Worm (Caenorhabditis elegans): ENCODE data around the gene idhg-1.

Gene idhg-1

DNA sequence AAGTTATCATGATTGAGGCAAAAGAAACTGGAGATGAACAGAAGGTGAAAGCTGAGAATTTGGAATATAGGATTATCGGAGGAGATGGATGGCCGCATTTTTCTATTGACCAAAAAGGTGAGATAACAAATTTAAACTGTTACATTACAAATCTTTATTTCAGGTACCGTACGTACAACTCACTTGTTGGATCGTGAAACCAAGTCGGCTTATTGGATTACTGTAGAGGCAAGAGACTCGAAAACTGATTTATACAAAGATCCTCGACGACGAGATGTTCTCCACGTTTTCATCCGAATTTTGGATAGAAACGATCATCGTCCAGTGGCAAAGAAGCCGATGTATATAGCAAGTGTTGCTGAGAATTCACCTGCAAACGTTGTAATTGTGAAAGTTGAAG lies 42.6 kb upstream of the idhg-1 start:
- no peak for TF ChIP-seq rcor-1 (GFP tag; IDR thresholded peaks at IDR 0.05)
- TF ChIP-seq nfya-1 (tag; optimal IDR thresholded peaks at IDR 0.05; ENCODE audit: borderline replicate concordance, insufficient read depth): no peak

ce11 chrIII:4530968-4531367 lies 37.6 kb upstream of the idhg-1 start:
- TF ChIP-seq B0336.3 (GFP tag; IDR thresholded peaks at IDR 0.05) (no peak), ceh-40 (GFP tag; IDR thresholded peaks at IDR 0.05) (no peak), gei-17 (GFP tag; optimal IDR thresholded peaks at IDR 0.05) (no peak), F57C9.4 (tag; optimal IDR thresholded peaks at IDR 0.05) (no peak), lin-54 (GFP tag; optimal IDR thresholded peaks at IDR 0.05) (no peak), sptf-2 (GFP tag; optimal IDR thresholded peaks at IDR 0.05) (no peak), madf-8 (GFP tag; conservative IDR thresholded peaks at IDR 0.05) (no peak), F23B12.7 (tag; optimal IDR thresholded peaks at IDR 0.05; ENCODE audit: insufficient read depth) (no peak), B0019.2 (GFP tag; conservative IDR thresholded peaks at IDR 0.05) (no peak), lsl-1 (GFP tag; optimal IDR thresholded peaks at IDR 0.05) (no peak), snpc-4 (GFP tag; optimal IDR thresholded peaks at IDR 0.05) (no peak), snpc-4 (tag; optimal IDR thresholded peaks at IDR 0.05) (no peak), atf-7 (tag; optimal IDR thresholded peaks at IDR 0.05) (no peak), lin-35 (GFP tag; optimal IDR thresholded peaks at IDR 0.05) (no peak), snpc-3.4 (tag; optimal IDR thresholded peaks at IDR 0.05) (no peak), aptf-3 (GFP tag; IDR thresholded peaks at IDR 0.05) (no peak)

DNA sequence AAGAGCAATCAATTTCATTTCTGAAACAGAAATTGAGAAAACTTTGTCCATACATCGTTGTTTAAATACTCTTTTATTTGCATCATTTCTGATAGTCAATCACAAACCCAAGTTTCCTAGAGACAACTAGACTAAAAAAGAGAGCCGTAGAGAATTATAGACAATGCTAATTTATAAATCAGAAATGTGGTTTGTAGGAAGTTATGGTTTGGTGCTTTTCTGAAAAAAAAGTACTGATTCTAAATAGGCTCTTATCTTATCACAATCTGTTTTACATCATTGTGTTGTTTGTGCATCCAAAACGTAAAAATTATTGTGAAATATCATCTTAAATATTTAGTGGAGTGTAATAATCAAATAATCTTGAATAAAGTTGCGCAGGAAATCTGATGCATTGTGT lies 28.0 kb upstream of the idhg-1 start, which contains the start of gene ugt-62:
Gene ugt-62, minus strand, starts transcription at position 20 of the 400 bp plus-strand sequence.
- TF ChIP-seq aptf-2 (GFP tag; conservative IDR thresholded peaks at IDR 0.05) (no peak), cebp-1 (GFP tag; IDR thresholded peaks at IDR 0.05) (peak; percentile 74), cebp-1 (tag; optimal IDR thresholded peaks at IDR 0.05) (no peak), nhr-80 (tag; optimal IDR thresholded peaks at IDR 0.05) (peak; percentile 98)

DNA sequence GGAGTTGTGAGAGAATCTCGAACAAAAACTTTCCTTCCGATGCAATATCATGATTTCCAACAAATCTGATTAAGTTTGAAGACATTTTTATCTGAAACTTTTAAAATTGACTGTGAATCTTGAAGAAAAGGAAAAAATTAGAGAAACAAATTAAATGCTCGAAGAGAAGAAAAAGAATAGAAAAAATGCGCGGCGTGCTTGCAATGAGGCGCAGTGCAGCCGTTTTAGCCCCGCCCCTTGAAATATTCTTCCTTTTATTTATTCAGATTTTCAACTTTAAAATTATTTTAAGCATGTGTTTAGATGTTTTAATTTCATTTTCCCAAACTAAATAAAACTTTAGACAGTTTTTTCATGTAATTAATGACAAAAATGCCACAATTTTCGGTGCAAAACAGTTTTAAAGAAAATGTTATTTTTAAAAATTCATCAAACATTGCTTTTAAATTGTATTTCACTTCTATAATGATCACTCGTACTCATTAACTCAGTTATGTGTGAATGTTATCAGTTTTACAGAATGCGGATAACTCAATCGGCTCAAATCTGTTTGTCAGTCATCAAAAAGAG lies 26.1 kb upstream of the idhg-1 start, which contains the start of the genes mrps-34 and cisd-3.1:
Gene mrps-34, minus strand, starts transcription at position 91 of the 570 bp plus-strand sequence.
Gene cisd-3.1, plus strand, starts transcription at position 520 of the 570 bp plus-strand sequence.
- TF ChIP-seq rpc-1 (optimal IDR thresholded peaks at IDR 0.05) (peak; percentile 2), rpc-1 (tag; optimal IDR thresholded peaks at IDR 0.05) (no peak), nfya-1 (tag; optimal IDR thresholded peaks at IDR 0.05; ENCODE audit: borderline replicate concordance, insufficient read depth) (no peak), him-1 (tag; optimal IDR thresholded peaks at IDR 0.05) (peak; percentile 11), mxl-1 (tag; optimal IDR thresholded peaks at IDR 0.05) (no peak)

DNA sequence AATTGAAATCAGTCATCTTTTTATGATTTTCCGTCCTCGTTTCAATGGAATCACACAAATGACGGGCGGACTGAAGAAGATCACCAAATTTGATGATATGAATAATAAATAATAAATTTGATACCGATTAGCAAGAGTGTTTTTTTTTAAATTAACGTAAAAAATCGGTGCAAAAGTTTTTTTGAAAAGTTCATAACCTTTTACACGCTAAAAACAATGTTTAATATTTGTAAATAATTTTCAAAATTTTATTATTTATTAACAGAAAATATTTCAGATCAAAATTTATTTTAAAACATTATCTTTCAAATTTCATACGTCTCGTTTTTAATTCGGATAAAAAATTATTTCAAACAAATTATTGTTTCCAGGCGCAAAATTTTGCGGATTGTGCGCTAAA lies 23.6 kb upstream of the idhg-1 start, which contains the start of gene M88.3:
Gene M88.3, minus strand, starts transcription at position 101 of the 400 bp plus-strand sequence.
- TF ChIP-seq dpff-1 (tag; optimal IDR thresholded peaks at IDR 0.05) (no peak), dox-1 (GFP tag; IDR thresholded peaks at IDR 0.05) (no peak), zim-3 (tag; optimal IDR thresholded peaks at IDR 0.05) (no peak), ama-1 (optimal IDR thresholded peaks at IDR 0.05) (no peak), ama-1 (GFP tag; optimal IDR thresholded peaks at IDR 0.05) (no peak), xnd-1 (tag; optimal IDR thresholded peaks at IDR 0.05) (no peak), let-526 (GFP tag; IDR thresholded peaks at IDR 0.05) (no peak), tlf-1 (GFP tag; optimal IDR thresholded peaks at IDR 0.05) (no peak), sdz-38 (tag; optimal IDR thresholded peaks at IDR 0.05) (no peak), hlh-26 (GFP tag; conservative IDR thresholded peaks at IDR 0.05) (no peak), lin-40 (tag; optimal IDR thresholded peaks at IDR 0.05) (no peak), bed-1 (GFP tag; IDR thresholded peaks at IDR 0.05) (no peak), gei-17 (GFP tag; optimal IDR thresholded peaks at IDR 0.05) (no peak), lag-1 (GFP tag; IDR thresholded peaks at IDR 0.05) (no peak), snpc-1.3 (tag; optimal IDR thresholded peaks at IDR 0.05; ENCODE audit: insufficient read depth) (no peak), ztf-6 (GFP tag; IDR thresholded peaks at IDR 0.05) (no peak), K11D2.4 (GFP tag; IDR thresholded peaks at IDR 0.05) (no peak)

Data from whole organism, young adult.